Fruit fly (Drosophila melanogaster) whole organism, embryonic: ENCODE results near the gene mRpL12.
A peak's percentile ranks its signal among the peaks of the same experiment; 100 is the strongest.

ENCODE experiments used
- Awh ChIP-seq: fragments of 200-800 bp; sonication (Bioruptor generic); IDR thresholded peaks from 2 replicates; pipeline ENCODE4, ENCODE4 v1.3.6; 2022; ENCODE audit warnings: missing biosample characterization, missing genetic modification characterization
- CG10147 ChIP-seq: fragments of 200-800 bp; sonication (Bioruptor generic); optimal IDR thresholded peaks from 2 replicates; lab custom pipeline; 2019; ENCODE audit warnings: missing biosample characterization, mild to moderate bottlenecking, missing genetic modification characterization, moderate library complexity
- CG12219 ChIP-seq: fragments of 200-800 bp; sonication (Bioruptor generic); optimal IDR thresholded peaks from 3 replicates; lab custom pipeline; 2018; ENCODE audit warnings: missing biosample characterization, mild to moderate bottlenecking, missing genetic modification characterization
- CG1602 ChIP-seq: fragments of 200-800 bp; sonication (Bioruptor generic); optimal IDR thresholded peaks from 3 replicates; lab custom pipeline; 2016; ENCODE audit warnings: missing biosample characterization, missing genetic modification characterization
- CG16813 ChIP-seq: fragments of 200-800 bp; sonication (Bioruptor generic); IDR thresholded peaks from 3 replicates; pipeline ENCODE4 v1.3.6; 2022; ENCODE audit warnings: missing biosample characterization, missing genetic modification characterization; ENCODE audit not compliant: partially characterized antibody
- CG2120 ChIP-seq: fragments of 200-800 bp; sonication (Bioruptor generic); optimal IDR thresholded peaks from 3 replicates; lab custom pipeline; 2016; ENCODE audit warnings: missing biosample characterization, missing genetic modification characterization
- CG3065 ChIP-seq: fragments of 200-800 bp; sonication (Bioruptor generic); optimal IDR thresholded peaks from 2 replicates; lab custom pipeline; 2016; ENCODE audit warnings: missing biosample characterization, missing genetic modification characterization
- CG31365 ChIP-seq: fragments of 200-800 bp; sonication (Bioruptor generic); optimal IDR thresholded peaks from 2 replicates; lab custom pipeline; 2018; ENCODE audit warnings: missing biosample characterization, mild to moderate bottlenecking, missing genetic modification characterization
- CG32772 ChIP-seq: fragments of 200-800 bp; sonication (Bioruptor generic); IDR thresholded peaks from 2 replicates; pipeline ENCODE4 v1.3.6; 2022; ENCODE audit warnings: missing biosample characterization, missing genetic modification characterization
- CG3281 ChIP-seq: fragments of 200-800 bp; sonication (Bioruptor generic); optimal IDR thresholded peaks from 3 replicates; lab custom pipeline; 2017; ENCODE audit warnings: missing biosample characterization, mild to moderate bottlenecking, missing genetic modification characterization
- CG33557 ChIP-seq: fragments of 200-800 bp; sonication (Bioruptor generic); optimal IDR thresholded peaks from 2 replicates; lab custom pipeline; 2019; ENCODE audit warnings: missing biosample characterization, mild to moderate bottlenecking, missing genetic modification characterization, moderate library complexity
- CG3726 ChIP-seq: fragments of 200-800 bp; sonication (Bioruptor generic); IDR thresholded peaks from 3 replicates; pipeline ENCODE4, ENCODE4 v1.3.6; 2022; ENCODE audit warnings: missing biosample characterization, missing genetic modification characterization
- CG3838 ChIP-seq: fragments of 200-800 bp; sonication (Bioruptor generic); optimal IDR thresholded peaks from 3 replicates; lab custom pipeline; 2016; ENCODE audit warnings: missing biosample characterization, missing genetic modification characterization
- CG6254 ChIP-seq: fragments of 200-800 bp; sonication (Bioruptor generic); optimal IDR thresholded peaks from 3 replicates; lab custom pipeline; 2017; ENCODE audit warnings: mild to moderate bottlenecking, missing biosample characterization, missing genetic modification reagents, missing genetic modification characterization
- CG6654 ChIP-seq: fragments of 200-800 bp; sonication (Bioruptor generic); optimal IDR thresholded peaks from 2 replicates; lab custom pipeline; 2017; ENCODE audit warnings: missing biosample characterization, mild to moderate bottlenecking, missing genetic modification characterization
- CG6854 ChIP-seq: fragments of 200-800 bp; sonication (Bioruptor generic); optimal IDR thresholded peaks from 3 replicates; lab custom pipeline; 2017; ENCODE audit warnings: missing biosample characterization, mild to moderate bottlenecking, missing genetic modification characterization
- CG7963 ChIP-seq: fragments of 200-800 bp; sonication (Bioruptor generic); IDR thresholded peaks from 3 replicates; pipeline ENCODE4 v1.3.6; 2022; ENCODE audit warnings: missing biosample characterization, missing genetic modification characterization; ENCODE audit not compliant: partially characterized antibody
- CG8290 ChIP-seq, 3 experiments: fragments of 200-800 bp; sonication (Bioruptor generic); optimal IDR thresholded peaks; 2 replicates each; lab custom pipeline; 2016 to 2019; ENCODE audit warnings: missing biosample characterization in 3 of 3, missing genetic modification characterization in 3 of 3, mild to moderate bottlenecking in 2 of 3, moderate library complexity in 1 of 3
- Dll ChIP-seq: fragments of 200-800 bp; sonication (Bioruptor generic); IDR thresholded peaks from 4 replicates; pipeline ENCODE4 v1.3.6; 2022; ENCODE audit warnings: missing biosample characterization, missing genetic modification characterization; ENCODE audit not compliant: partially characterized antibody
- Doc3 ChIP-seq: fragments of 200-800 bp; sonication (Bioruptor generic); IDR thresholded peaks from 3 replicates; pipeline ENCODE4 v1.3.6; 2022; ENCODE audit warnings: missing biosample characterization, missing genetic modification characterization; ENCODE audit not compliant: partially characterized antibody
- Eip74EF ChIP-seq, 2 experiments: fragments of 200-800 bp in 1 of 2; fragments of >200 bp in 1 of 2; sonication (Bioruptor generic) in 1 of 2; optimal IDR thresholded peaks; 2 replicates each; lab custom pipeline; 2017 to 2019; ENCODE audit warnings: missing biosample characterization in 2 of 2, missing genetic modification characterization in 2 of 2, mild to moderate bottlenecking in 1 of 2, moderate library complexity in 1 of 2
- Gug ChIP-seq: fragments of 200-800 bp; sonication (Bioruptor generic); IDR thresholded peaks from 4 replicates; pipeline ENCODE4 v1.3.6; 2022; ENCODE audit warnings: missing biosample characterization, missing genetic modification characterization
- HLHmδ ChIP-seq: fragments of 200-800 bp; sonication (Bioruptor generic); optimal IDR thresholded peaks from 2 replicates; lab custom pipeline; 2018; ENCODE audit warnings: missing biosample characterization, mild to moderate bottlenecking, missing genetic modification characterization, moderate library complexity
- Lhr ChIP-seq: fragments of 200-800 bp; sonication (Bioruptor generic); optimal IDR thresholded peaks from 3 replicates; lab custom pipeline; 2017; ENCODE audit warnings: mild to moderate bottlenecking, missing biosample characterization, missing genetic modification reagents, missing genetic modification characterization
- MTF-1 ChIP-seq: fragments of 200-800 bp; sonication (Bioruptor generic); optimal IDR thresholded peaks from 2 replicates; lab custom pipeline; 2018; ENCODE audit warnings: missing biosample characterization, mild to moderate bottlenecking, missing genetic modification characterization, borderline replicate concordance
- Myb ChIP-seq: fragments of 200-800 bp; sonication (Bioruptor generic); optimal IDR thresholded peaks from 2 replicates; lab custom pipeline; 2016; ENCODE audit warnings: missing biosample characterization, missing genetic modification characterization
- NfI ChIP-seq: fragments of 200-800 bp; sonication (Bioruptor generic); optimal IDR thresholded peaks from 3 replicates; lab custom pipeline; 2018; ENCODE audit warnings: missing biosample characterization, mild to moderate bottlenecking, missing genetic modification characterization, moderate library complexity
- Trl ChIP-seq, 3 experiments: fragments of >200 bp in 2 of 3; fragments of 200-800 bp in 1 of 3; sonication (Bioruptor generic) in 1 of 3; optimal IDR thresholded peaks; 2 replicates in 1 of 3; 3 replicates in 2 of 3; lab custom pipeline; 2016 to 2017; ENCODE audit warnings: missing biosample characterization in 1 of 3, missing genetic modification characterization in 1 of 3
- Usf ChIP-seq: fragments of 200-800 bp; sonication (Bioruptor generic); optimal IDR thresholded peaks from 2 replicates; lab custom pipeline; 2017; ENCODE audit warnings: missing genotype, missing biosample characterization, missing genetic modification characterization
- chif ChIP-seq, 2 experiments: fragments of 200-800 bp; sonication (Bioruptor generic); optimal IDR thresholded peaks; 3 replicates each; lab custom pipeline; 2016; ENCODE audit warnings: missing biosample characterization in 2 of 2, missing genetic modification characterization in 2 of 2
- da ChIP-seq: fragments of 200-800 bp; sonication (Bioruptor generic); optimal IDR thresholded peaks from 2 replicates; lab custom pipeline; 2016; ENCODE audit warnings: missing biosample characterization, missing genetic modification characterization
- dimm ChIP-seq: fragments of 200-800 bp; sonication (Bioruptor generic); IDR thresholded peaks from 2 replicates; pipeline ENCODE4 v1.3.6; 2022; ENCODE audit warnings: missing biosample characterization, missing genetic modification characterization
- dmrt99B ChIP-seq: fragments of 200-800 bp; sonication (Bioruptor generic); optimal IDR thresholded peaks from 2 replicates; lab custom pipeline; 2018; ENCODE audit warnings: missing biosample characterization, mild to moderate bottlenecking, missing genetic modification characterization, moderate library complexity
- fd3F ChIP-seq: fragments of 200-800 bp; sonication (Bioruptor generic); optimal IDR thresholded peaks from 2 replicates; lab custom pipeline; 2018; ENCODE audit warnings: missing biosample characterization, mild to moderate bottlenecking, missing genetic modification characterization, moderate library complexity
- fru ChIP-seq: fragments of >200 bp; optimal IDR thresholded peaks from 2 replicates; lab custom pipeline; 2017
- fu2 ChIP-seq: fragments of 200-800 bp; sonication (Bioruptor generic); optimal IDR thresholded peaks from 2 replicates; lab custom pipeline; 2016; ENCODE audit warnings: missing biosample characterization, missing genetic modification characterization
- gfzf ChIP-seq: fragments of 200-800 bp; sonication (Bioruptor generic); optimal IDR thresholded peaks from 2 replicates; lab custom pipeline; 2016; ENCODE audit warnings: missing biosample characterization, mild to moderate bottlenecking, missing genetic modification characterization, moderate library complexity
- hb ChIP-seq: fragments of 200-800 bp; sonication (Bioruptor generic); IDR thresholded peaks from 3 replicates; pipeline ENCODE4 v1.3.6; 2022; ENCODE audit warnings: missing biosample characterization, missing genetic modification characterization; ENCODE audit not compliant: partially characterized antibody
- kah ChIP-seq: fragments of 200-800 bp; sonication (Bioruptor generic); optimal IDR thresholded peaks from 2 replicates; lab custom pipeline; 2018; ENCODE audit warnings: missing biosample characterization, mild to moderate bottlenecking, missing genetic modification characterization
- kay ChIP-seq: fragments of 200-800 bp; sonication (Bioruptor generic); optimal IDR thresholded peaks from 2 replicates; lab custom pipeline; 2016; ENCODE audit warnings: missing biosample characterization, missing genetic modification characterization
- nerfin-1 ChIP-seq: fragments of 200-800 bp; sonication (Bioruptor generic); optimal IDR thresholded peaks from 3 replicates; lab custom pipeline; 2019; ENCODE audit warnings: missing biosample characterization, mild to moderate bottlenecking, missing genetic modification characterization, moderate library complexity
- prd ChIP-seq, 3 experiments: fragments of >200 bp in 2 of 3; fragments of 200-800 bp in 1 of 3; sonication (Bioruptor generic) in 1 of 3; optimal IDR thresholded peaks in 2 of 3; IDR thresholded peaks in 1 of 3; 2 replicates in 2 of 3; 3 replicates in 1 of 3; pipeline versions ENCODE4 v1.3.6 to Lab custom; 2017 to 2022; ENCODE audit warnings: missing biosample characterization in 1 of 3, missing genetic modification characterization in 1 of 3
- repo ChIP-seq: fragments of 200-800 bp; sonication (Bioruptor generic); optimal IDR thresholded peaks from 2 replicates; lab custom pipeline; 2016; ENCODE audit warnings: missing biosample characterization, missing genetic modification characterization
- shn ChIP-seq: fragments of 200-800 bp; sonication (Bioruptor generic); optimal IDR thresholded peaks from 3 replicates; lab custom pipeline; 2016; ENCODE audit warnings: missing biosample characterization, missing genetic modification characterization
- sisA ChIP-seq: fragments of 200-800 bp; sonication (Bioruptor generic); IDR thresholded peaks from 2 replicates; pipeline ENCODE4 v1.3.6; 2022; ENCODE audit warnings: missing biosample characterization, missing genetic modification characterization
- sob ChIP-seq: fragments of 200-800 bp; sonication (Bioruptor generic); IDR thresholded peaks from 2 replicates; pipeline ENCODE4 v1.3.6; 2022; ENCODE audit warnings: missing biosample characterization, missing genetic modification characterization
- stwl ChIP-seq: fragments of 200-800 bp; sonication (Bioruptor generic); optimal IDR thresholded peaks from 3 replicates; lab custom pipeline; 2018; ENCODE audit warnings: missing biosample characterization, mild to moderate bottlenecking, missing genetic modification characterization, moderate library complexity
- vfl ChIP-seq: fragments of 200-800 bp; sonication (Bioruptor generic); optimal IDR thresholded peaks from 2 replicates; lab custom pipeline; 2016; ENCODE audit warnings: missing biosample characterization, missing genetic modification characterization
- z ChIP-seq: fragments of 200-800 bp; sonication (Bioruptor generic); IDR thresholded peaks from 3 replicates; pipeline ENCODE4 v1.3.6; 2022; ENCODE audit warnings: missing biosample characterization, missing genetic modification characterization

Gene mRpL12

dm6 chr3L:8954648-8955033 is 1.9 kb upstream of the mRpL12 start, which contains the start of gene GNBP3 (continued):
- no peak for TF ChIP-seq prd (optimal IDR thresholded peaks at IDR 0.05; lab: Kevin White, UChicago)
- peak; percentile 77 for TF ChIP-seq prd (GFP tag; IDR thresholded peaks at IDR 0.05; lab: Robert Waterston, UW)
- no peak for TF ChIP-seq CG16813 (GFP tag; lab: Robert Waterston, UW)
- TF ChIP-seq fru = no peak
- peak; percentile 22 for TF ChIP-seq fd3F (GFP tag; lab: Kevin White, UChicago)
- TF ChIP-seq Usf = peak; percentile 17
- peak; percentile 69 for TF ChIP-seq CG2120 (GFP tag; lab: Kevin White, UChicago)
- TF ChIP-seq shn (GFP tag; lab: Kevin White, UChicago) = no peak
- peak; percentile 78 for TF ChIP-seq sisA (GFP tag; lab: Robert Waterston, UW)
- peak; percentile 19 for TF ChIP-seq CG31365 (tag; lab: Kevin White, UChicago)
- TF ChIP-seq repo (GFP tag; lab: Kevin White, UChicago) = no peak
- no peak for TF ChIP-seq HLHmδ (GFP tag; lab: Kevin White, UChicago)
- no peak; the same call in 3 of the 4 replicates for TF ChIP-seq Gug (GFP tag; lab: Robert Waterston, UW)
- no peak for TF ChIP-seq Awh (GFP tag; lab: Robert Waterston, UW)
- TF ChIP-seq kah = no peak
- TF ChIP-seq dimm (GFP tag; lab: Robert Waterston, UW) = no peak
- TF ChIP-seq CG3838 (GFP tag; lab: Kevin White, UChicago) = no peak
- TF ChIP-seq MTF-1 (GFP tag; lab: Kevin White, UChicago) = no peak
- peak; percentile 32 for TF ChIP-seq CG6654 (GFP tag; lab: Kevin White, UChicago)
- no peak for TF ChIP-seq nerfin-1 (tag; lab: Kevin White, UChicago)
- peak; percentile 70 for TF ChIP-seq dmrt99B (tag; lab: Kevin White, UChicago)
- no peak for TF ChIP-seq Doc3 (GFP tag; lab: Robert Waterston, UW)
- TF ChIP-seq Eip74EF (GFP tag; optimal IDR thresholded peaks at IDR 0.05; lab: Kevin White, UChicago) = no peak
- 0 out of 2 replicates have a peak, but pooled peaks have one; percentile 27 for TF ChIP-seq CG32772 (GFP tag; lab: Robert Waterston, UW)
- peak; percentile 41 for TF ChIP-seq CG6854 (GFP tag; lab: Kevin White, UChicago)
- TF ChIP-seq da (GFP tag; lab: Kevin White, UChicago) = no peak
- TF ChIP-seq NfI (GFP tag; lab: Kevin White, UChicago) = peak; percentile 16
- no peak for TF ChIP-seq hb (GFP tag; lab: Robert Waterston, UW)
- TF ChIP-seq CG7963 (GFP tag; lab: Robert Waterston, UW) = no peak
- no peak for TF ChIP-seq CG3065
- peak; percentile 23 for TF ChIP-seq CG1602 (GFP tag; lab: Kevin White, UChicago)
- no peak for TF ChIP-seq fu2 (GFP tag; lab: Kevin White, UChicago)
- no peak for TF ChIP-seq Myb (GFP tag; lab: Kevin White, UChicago)
- peak; percentile 26 for TF ChIP-seq kay
- TF ChIP-seq Lhr (GFP tag; lab: Kevin White, UChicago) = no peak
- TF ChIP-seq CG33557 (GFP tag; lab: Kevin White, UChicago) = peak; percentile 27
- TF ChIP-seq Trl (optimal IDR thresholded peaks at IDR 0.05; lab: Kevin White, UChicago) = no peak
- peak; percentile 30 for TF ChIP-seq Trl (GFP tag; optimal IDR thresholded peaks at IDR 0.05; lab: Kevin White, UChicago)
- no peak for TF ChIP-seq gfzf
- TF ChIP-seq CG12219 (GFP tag; lab: Kevin White, UChicago) = no peak
- TF ChIP-seq sob (GFP tag; lab: Robert Waterston, UW) = no peak
- no peak for TF ChIP-seq CG3726 (GFP tag; lab: Robert Waterston, UW)
- no peak for TF ChIP-seq chif (GFP tag; optimal IDR thresholded peaks at IDR 0.05; lab: Kevin White, UChicago)
- TF ChIP-seq CG6254 (GFP tag; lab: Kevin White, UChicago) = peak; percentile 64
- TF ChIP-seq z (GFP tag; lab: Robert Waterston, UW) = no peak
- TF ChIP-seq stwl (tag; lab: Kevin White, UChicago) = no peak
- TF ChIP-seq CG8290 (GFP tag; optimal IDR thresholded peaks at IDR 0.05; lab: Kevin White, UChicago) = peak; percentile 63
- no peak for TF ChIP-seq CG8290 (tag; optimal IDR thresholded peaks at IDR 0.05; lab: Kevin White, UChicago)
- TF ChIP-seq vfl (GFP tag; lab: Kevin White, UChicago) = no peak
- TF ChIP-seq CG3281 (GFP tag; lab: Kevin White, UChicago) = peak; percentile 88
- TF ChIP-seq Dll (GFP tag; lab: Robert Waterston, UW) = no peak
- peak; percentile 87 for TF ChIP-seq CG10147 (GFP tag; lab: Kevin White, UChicago)
